Fruit fly (Drosophila melanogaster) whole organism, embryonic: ENCODE results near the gene brun.

Experiments
- B-H2 ChIP-seq: fragments of 200-800 bp; sonication (Bioruptor generic); optimal IDR thresholded peaks from 2 replicates; lab custom pipeline; 2018; ENCODE audit warnings: missing biosample characterization, mild to moderate bottlenecking, missing genetic modification characterization
- CG10209 ChIP-seq: fragments of 200-800 bp; sonication (Bioruptor generic); optimal IDR thresholded peaks from 3 replicates; lab custom pipeline; 2017; ENCODE audit warnings: missing biosample characterization, mild to moderate bottlenecking, missing genetic modification characterization, missing genetic modification reagents
- CG1024 ChIP-seq: fragments of 200-800 bp; sonication (Bioruptor generic); IDR thresholded peaks from 2 replicates; pipeline ENCODE4 v1.3.6; 2022; ENCODE audit warnings: missing biosample characterization, missing genetic modification characterization
- CG14667 ChIP-seq: fragments of 200-800 bp; sonication (Bioruptor generic); IDR thresholded peaks from 2 replicates; pipeline ENCODE4 v1.3.6; 2022; ENCODE audit warnings: missing biosample characterization, missing genetic modification characterization
- CG14860 ChIP-seq: fragments of 200-800 bp; sonication (Bioruptor generic); IDR thresholded peaks from 3 replicates; pipeline ENCODE4 v1.3.6; 2022; ENCODE audit warnings: missing biosample characterization, missing genetic modification characterization; ENCODE audit not compliant: partially characterized antibody
- CG16813 ChIP-seq: fragments of 200-800 bp; sonication (Bioruptor generic); IDR thresholded peaks from 3 replicates; pipeline ENCODE4 v1.3.6; 2022; ENCODE audit warnings: missing biosample characterization, missing genetic modification characterization; ENCODE audit not compliant: partially characterized antibody
- CG17361 ChIP-seq: fragments of 200-800 bp; sonication (Bioruptor generic); IDR thresholded peaks from 3 replicates; pipeline ENCODE4 v1.3.6; 2022; ENCODE audit warnings: missing biosample characterization, missing genetic modification characterization
- CG17385 ChIP-seq: fragments of 200-800 bp; sonication (Bioruptor generic); optimal IDR thresholded peaks from 3 replicates; lab custom pipeline; 2018; ENCODE audit warnings: missing biosample characterization, mild to moderate bottlenecking, missing genetic modification characterization
- CG18599 ChIP-seq: fragments of 200-800 bp; sonication (Bioruptor generic); optimal IDR thresholded peaks from 3 replicates; lab custom pipeline; 2017; ENCODE audit warnings: missing biosample characterization, missing genetic modification characterization, mild to moderate bottlenecking, moderate library complexity, missing genetic modification reagents
- CG30431 ChIP-seq: fragments of 200-800 bp; sonication (Bioruptor generic); optimal IDR thresholded peaks from 2 replicates; lab custom pipeline; 2017; ENCODE audit warnings: missing biosample characterization, missing genetic modification characterization
- CG31224 ChIP-seq: fragments of 200-800 bp; sonication (Bioruptor generic); IDR thresholded peaks from 2 replicates; pipeline ENCODE4 v1.3.6; 2022; ENCODE audit warnings: missing biosample characterization, missing genetic modification characterization
- CG32532 ChIP-seq: fragments of 200-800 bp; sonication (Bioruptor generic); IDR thresholded peaks from 2 replicates; pipeline ENCODE4 v1.3.6; 2022; ENCODE audit warnings: missing biosample characterization, missing genetic modification characterization
- CG3407 ChIP-seq: fragments of 200-800 bp; sonication (Bioruptor generic); optimal IDR thresholded peaks from 2 replicates; lab custom pipeline; 2018; ENCODE audit warnings: missing biosample characterization, mild to moderate bottlenecking, missing genetic modification characterization
- CG4404 ChIP-seq: fragments of 200-800 bp; sonication (Bioruptor generic); IDR thresholded peaks from 2 replicates; pipeline ENCODE4 v1.3.6; 2022; ENCODE audit warnings: missing biosample characterization, missing genetic modification characterization
- CG4730 ChIP-seq: fragments of 200-800 bp; sonication (Bioruptor generic); IDR thresholded peaks from 2 replicates; pipeline ENCODE4 v1.3.6; 2022; ENCODE audit warnings: missing biosample characterization, missing genetic modification characterization
- CG8765 ChIP-seq: fragments of 200-800 bp; sonication (Bioruptor generic); IDR thresholded peaks from 2 replicates; pipeline ENCODE4 v1.3.6; 2022; ENCODE audit warnings: missing biosample characterization, missing genetic modification characterization
- CG9932 ChIP-seq: fragments of 200-800 bp; sonication (Bioruptor generic); IDR thresholded peaks from 2 replicates; pipeline ENCODE4 v1.3.6; 2022; ENCODE audit warnings: missing biosample characterization, missing genetic modification characterization
- CkIIα-i1 ChIP-seq: fragments of 200-800 bp; sonication (Bioruptor generic); IDR thresholded peaks from 2 replicates; pipeline ENCODE4 v1.3.6; 2022; ENCODE audit warnings: missing biosample characterization, missing genetic modification characterization
- Drgx ChIP-seq: fragments of 200-800 bp; sonication (Bioruptor generic); IDR thresholded peaks from 2 replicates; pipeline ENCODE4 v1.3.6; 2022; ENCODE audit warnings: missing biosample characterization, missing genetic modification characterization
- ERR ChIP-seq: fragments of 200-800 bp; sonication (Bioruptor generic); optimal IDR thresholded peaks from 2 replicates; lab custom pipeline; 2016; ENCODE audit warnings: missing biosample characterization, missing genetic modification characterization
- Fer1 ChIP-seq: fragments of 200-800 bp; sonication (Bioruptor generic); optimal IDR thresholded peaks from 2 replicates; lab custom pipeline; 2017; ENCODE audit warnings: missing biosample characterization, mild to moderate bottlenecking, missing genetic modification characterization
- H15 ChIP-seq: fragments of 200-800 bp; sonication (Bioruptor generic); IDR thresholded peaks from 3 replicates; pipeline ENCODE4 v1.3.6; 2022; ENCODE audit warnings: missing biosample characterization, missing genetic modification characterization
- Jarid2 ChIP-seq: fragments of 200-800 bp; sonication (Bioruptor generic); optimal IDR thresholded peaks from 3 replicates; lab custom pipeline; 2017; ENCODE audit warnings: mild to moderate bottlenecking, missing biosample characterization, missing genetic modification reagents, missing genetic modification characterization
- Meics ChIP-seq: fragments of 200-800 bp; sonication (Bioruptor generic); optimal IDR thresholded peaks from 2 replicates; lab custom pipeline; 2017; ENCODE audit warnings: missing biosample characterization, mild to moderate bottlenecking, missing genetic modification characterization
- Nf-YB ChIP-seq: fragments of 200-800 bp; sonication (Bioruptor generic); optimal IDR thresholded peaks from 3 replicates; lab custom pipeline; 2019; ENCODE audit warnings: missing biosample characterization, mild to moderate bottlenecking, missing genetic modification characterization, moderate library complexity
- NfI ChIP-seq: fragments of 200-800 bp; sonication (Bioruptor generic); optimal IDR thresholded peaks from 3 replicates; lab custom pipeline; 2018; ENCODE audit warnings: missing biosample characterization, mild to moderate bottlenecking, missing genetic modification characterization, moderate library complexity
- Oaz ChIP-seq: fragments of 200-800 bp; sonication (Bioruptor generic); IDR thresholded peaks from 2 replicates; pipeline ENCODE4 v1.3.6; 2022; ENCODE audit warnings: missing biosample characterization, missing genetic modification characterization
- Rfx ChIP-seq: fragments of 200-800 bp; sonication (Bioruptor generic); IDR thresholded peaks from 2 replicates; pipeline ENCODE4 v1.3.6; 2022; ENCODE audit warnings: missing biosample characterization, missing genetic modification characterization
- Six4 ChIP-seq: fragments of 200-800 bp; sonication (Bioruptor generic); optimal IDR thresholded peaks from 2 replicates; lab custom pipeline; 2016; ENCODE audit warnings: missing biosample characterization, missing genetic modification characterization
- al ChIP-seq: fragments of 200-800 bp; sonication (Bioruptor generic); IDR thresholded peaks from 2 replicates; pipeline ENCODE4 v1.3.6; 2022; ENCODE audit warnings: missing biosample characterization, missing genetic modification characterization
- bigmax ChIP-seq: fragments of 200-800 bp; sonication (Bioruptor generic); optimal IDR thresholded peaks from 2 replicates; lab custom pipeline; 2018; ENCODE audit warnings: missing biosample characterization, mild to moderate bottlenecking, missing genetic modification characterization
- ci ChIP-seq: fragments of 200-800 bp; sonication (Bioruptor generic); IDR thresholded peaks from 3 replicates; pipeline ENCODE4 v1.3.6; 2022; ENCODE audit warnings: missing biosample characterization, missing genetic modification characterization
- dysf ChIP-seq: fragments of 200-800 bp; sonication (Bioruptor generic); IDR thresholded peaks from 3 replicates; pipeline ENCODE4 v1.3.6; 2022; ENCODE audit warnings: missing biosample characterization, missing genetic modification characterization
- esg ChIP-seq: fragments of 200-800 bp; sonication (Bioruptor generic); conservative IDR thresholded peaks from 2 replicates; pipeline ENCODE4 v1.3.6; 2022; ENCODE audit warnings: missing biosample characterization, missing genetic modification characterization
- eyg ChIP-seq: fragments of 200-800 bp; sonication (Bioruptor generic); optimal IDR thresholded peaks from 3 replicates; lab custom pipeline; 2016; ENCODE audit warnings: missing biosample characterization, missing genetic modification characterization
- fu2 ChIP-seq: fragments of 200-800 bp; sonication (Bioruptor generic); optimal IDR thresholded peaks from 2 replicates; lab custom pipeline; 2016; ENCODE audit warnings: missing biosample characterization, missing genetic modification characterization
- gem ChIP-seq: fragments of 200-800 bp; sonication (Bioruptor generic); optimal IDR thresholded peaks from 2 replicates; lab custom pipeline; 2019; ENCODE audit warnings: missing biosample characterization, mild to moderate bottlenecking, missing genetic modification characterization, moderate library complexity
- grau ChIP-seq: fragments of 200-800 bp; optimal IDR thresholded peaks from 3 replicates; lab custom pipeline; 2019; ENCODE audit warnings: missing biosample characterization, mild to moderate bottlenecking, missing genetic modification characterization, moderate library complexity
- knrl ChIP-seq: fragments of 200-800 bp; sonication (Bioruptor generic); IDR thresholded peaks from 3 replicates; pipeline ENCODE4 v1.3.6; 2022; ENCODE audit warnings: missing biosample characterization, missing genetic modification characterization; ENCODE audit not compliant: partially characterized antibody
- lab ChIP-seq: fragments of 200-800 bp; sonication (Bioruptor generic); optimal IDR thresholded peaks from 3 replicates; lab custom pipeline; 2017; ENCODE audit warnings: missing biosample characterization, missing genetic modification characterization, mild to moderate bottlenecking, moderate library complexity, missing genetic modification reagents
- lbe ChIP-seq: fragments of 200-800 bp; sonication (Bioruptor generic); optimal IDR thresholded peaks from 2 replicates; lab custom pipeline; 2016; ENCODE audit warnings: missing biosample characterization, mild to moderate bottlenecking, missing genetic modification characterization
- nmo ChIP-seq: fragments of 200-800 bp; sonication (Bioruptor generic); optimal IDR thresholded peaks from 2 replicates; lab custom pipeline; 2018; ENCODE audit warnings: missing biosample characterization, mild to moderate bottlenecking, missing genetic modification characterization, moderate library complexity
- prd ChIP-seq, 3 experiments: fragments of >200 bp in 2 of 3; fragments of 200-800 bp in 1 of 3; sonication (Bioruptor generic) in 1 of 3; optimal IDR thresholded peaks in 2 of 3; IDR thresholded peaks in 1 of 3; 2 replicates in 2 of 3; 3 replicates in 1 of 3; pipeline versions ENCODE4 v1.3.6 to Lab custom; 2017 to 2022; ENCODE audit warnings: missing biosample characterization in 1 of 3, missing genetic modification characterization in 1 of 3
- slbo ChIP-seq: fragments of 200-800 bp; sonication (Bioruptor generic); IDR thresholded peaks from 2 replicates; pipeline ENCODE4 v1.3.6; 2022; ENCODE audit warnings: missing biosample characterization, missing genetic modification characterization
- tgo ChIP-seq: fragments of 200-800 bp; sonication (Bioruptor generic); IDR thresholded peaks from 3 replicates; pipeline ENCODE4 v1.3.6; 2022; ENCODE audit warnings: missing biosample characterization, missing genetic modification characterization
- tll ChIP-seq, 2 experiments: fragments of 200-800 bp in 1 of 2; fragments of >200 bp in 1 of 2; sonication (Bioruptor generic) in 1 of 2; optimal IDR thresholded peaks; 2 replicates each; lab custom pipeline; 2017 to 2019; ENCODE audit warnings: missing biosample characterization in 2 of 2, missing genetic modification characterization in 2 of 2, mild to moderate bottlenecking in 1 of 2, moderate library complexity in 1 of 2
- vnd ChIP-seq: fragments of 200-800 bp; sonication (Bioruptor generic); IDR thresholded peaks from 3 replicates; pipeline ENCODE4 v1.3.6; 2022; ENCODE audit warnings: missing biosample characterization, missing genetic modification characterization; ENCODE audit not compliant: partially characterized antibody
- vvl ChIP-seq: fragments of 200-800 bp; sonication (Bioruptor generic); IDR thresholded peaks from 2 replicates; pipeline ENCODE4 v1.3.6; 2022; ENCODE audit warnings: missing biosample characterization, missing genetic modification characterization

brun gene

dm6 chr2L:20700534-20701239, 44.7 kb upstream of the brun start (continued):
- TF ChIP-seq prd (optimal IDR thresholded peaks at IDR 0.05; lab: Kevin White, UChicago) (no peak), prd (GFP tag; IDR thresholded peaks at IDR 0.05; lab: Robert Waterston, UW) (peak; percentile 34; the same call in 1 of the 3 replicates), NfI (GFP tag; lab: Kevin White, UChicago) (peak; percentile 29), CG8765 (GFP tag; lab: Robert Waterston, UW) (peak; percentile 41; the same call in 1 of the 2 replicates), Jarid2 (GFP tag; lab: Kevin White, UChicago) (no peak), grau (no peak), ci (GFP tag; lab: Robert Waterston, UW) (no peak), CG14667 (GFP tag; lab: Robert Waterston, UW) (no peak), vvl (GFP tag; lab: Robert Waterston, UW) (peak; percentile 45; the same call in 1 of the 2 replicates), CG30431 (GFP tag; lab: Kevin White, UChicago) (peak; percentile 1), CG17385 (GFP tag; lab: Kevin White, UChicago) (no peak), nmo (GFP tag; lab: Kevin White, UChicago) (peak; percentile 50), Fer1 (GFP tag; lab: Kevin White, UChicago) (no peak), CG16813 (GFP tag; lab: Robert Waterston, UW) (no peak), Meics (GFP tag; lab: Kevin White, UChicago) (peak; percentile 33), vnd (GFP tag; lab: Robert Waterston, UW) (no peak), bigmax (GFP tag; lab: Kevin White, UChicago) (no peak), gem (tag; lab: Kevin White, UChicago) (peak; percentile 60), CG14860 (no peak), CG9932 (GFP tag; lab: Robert Waterston, UW) (peak; percentile 43; the same call in 1 of the 2 replicates), Drgx (GFP tag; lab: Robert Waterston, UW) (peak; percentile 35; the same call in 1 of the 2 replicates), dysf (peak; percentile 59; the same call in 2 of the 3 replicates), eyg (GFP tag; lab: Kevin White, UChicago) (no peak), CkIIα-i1 (GFP tag; lab: Robert Waterston, UW) (no peak), B-H2 (no peak), CG17361 (GFP tag; lab: Robert Waterston, UW) (no peak), CG4730 (GFP tag; lab: Robert Waterston, UW) (0 out of 2 replicates have a peak, but pooled peaks have one; percentile 43), Oaz (GFP tag; lab: Robert Waterston, UW) (no peak), CG18599 (peak; percentile 10), ERR (no peak), CG31224 (GFP tag; lab: Robert Waterston, UW) (no peak), CG4404 (peak; percentile 31; the same call in 1 of the 2 replicates), al (peak; percentile 24; the same call in 1 of the 2 replicates), CG32532 (GFP tag; lab: Robert Waterston, UW) (peak; percentile 47; the same call in 1 of the 2 replicates), tll (GFP tag; optimal IDR thresholded peaks at IDR 0.05; lab: Kevin White, UChicago) (no peak), tgo (peak; percentile 53; the same call in 2 of the 3 replicates), knrl (GFP tag; lab: Robert Waterston, UW) (no peak; the same call in 2 of the 3 replicates), Nf-YB (GFP tag; lab: Kevin White, UChicago) (no peak), lab (GFP tag; lab: Kevin White, UChicago) (peak; percentile 35), lbe (GFP tag; lab: Kevin White, UChicago) (peak; percentile 80), Rfx (GFP tag; lab: Robert Waterston, UW) (peak; percentile 69), esg (GFP tag; lab: Robert Waterston, UW) (peak; percentile 32; the same call in 1 of the 2 replicates), Six4 (GFP tag; lab: Kevin White, UChicago) (no peak), H15 (GFP tag; lab: Robert Waterston, UW) (0 out of 3 replicates have a peak, but pooled peaks have one; percentile 19), CG3407 (GFP tag; lab: Kevin White, UChicago) (no peak), slbo (peak; percentile 42; the same call in 1 of the 2 replicates), fu2 (no peak), CG1024 (GFP tag; lab: Robert Waterston, UW) (no peak), CG10209 (GFP tag; lab: Kevin White, UChicago) (peak; percentile 23)
